Worm (Caenorhabditis elegans): Measurements from ENCODE around the gene grd-11.

- TF ChIP-seq ztf-4 (tag; optimal IDR thresholded peaks at IDR 0.05) (no peak), unc-62 (GFP tag; optimal IDR thresholded peaks at IDR 0.05) (no peak), ceh-16 (tag; optimal IDR thresholded peaks at IDR 0.05) (no peak), pqm-1 (tag; optimal IDR thresholded peaks at IDR 0.05) (no peak), elt-3 (tag; optimal IDR thresholded peaks at IDR 0.05) (no peak), jun-1 (tag; optimal IDR thresholded peaks at IDR 0.05) (no peak), ama-1 (optimal IDR thresholded peaks at IDR 0.05) (no peak), zag-1 (tag; optimal IDR thresholded peaks at IDR 0.05) (no peak)
Measured at ce11 chrV:20409016-20409415, 52.4 kb downstream of the grd-11 start.

All from whole organism, L3 larva.